Worm (Caenorhabditis elegans): ENCODE measurements around the gene F15G9.6.
A peak's percentile ranks its signal among the peaks of the same experiment; 100 is the strongest.

F15G9.6 gene

ce11 chrX:9674799-9675198, 34.8 kb upstream of the F15G9.6 start, which contains the start of gene C43C3.4:
Gene C43C3.4, minus strand, starts transcription at chrX:9674899.
- TF ChIP-seq fkh-10 (GFP tag; optimal IDR thresholded peaks at IDR 0.05) (no peak), fos-1 (tag; optimal IDR thresholded peaks at IDR 0.05) (no peak), skn-1 (tag; optimal IDR thresholded peaks at IDR 0.05) (no peak), lin-39 (tag; optimal IDR thresholded peaks at IDR 0.05) (no peak)

ce11 chrX:9676009-9676408, 33.6 kb upstream of the F15G9.6 start:
- TF ChIP-seq nhr-67 (tag; optimal IDR thresholded peaks at IDR 0.05): no peak
- TF ChIP-seq pha-4 (tag; optimal IDR thresholded peaks at IDR 0.05): peak; percentile 24
- TF ChIP-seq elt-2 (tag; optimal IDR thresholded peaks at IDR 0.05): peak; percentile 10

ce11 chrX:9676788-9677454, 32.6 kb upstream of the F15G9.6 start:
- peak; percentile 30 for TF ChIP-seq pqm-1 (tag; optimal IDR thresholded peaks at IDR 0.05)
- peak; percentile 44 for TF ChIP-seq pha-4 (tag; optimal IDR thresholded peaks at IDR 0.05)
- TF ChIP-seq nhr-28 (tag; optimal IDR thresholded peaks at IDR 0.05): no peak
- TF ChIP-seq elt-2 (tag; optimal IDR thresholded peaks at IDR 0.05): peak; percentile 72

- TF ChIP-seq sea-2 (GFP tag; optimal IDR thresholded peaks at IDR 0.05) (no peak), nhr-23 (tag; optimal IDR thresholded peaks at IDR 0.05) (no peak), zag-1 (tag; optimal IDR thresholded peaks at IDR 0.05) (no peak), mdl-1 (tag; optimal IDR thresholded peaks at IDR 0.05) (no peak), ceh-28 (tag; optimal IDR thresholded peaks at IDR 0.05) (no peak), fkh-10 (GFP tag; optimal IDR thresholded peaks at IDR 0.05) (no peak), pha-4 (tag; optimal IDR thresholded peaks at IDR 0.05) (no peak), ZK546.5 (tag; optimal IDR thresholded peaks at IDR 0.05) (no peak), ceh-82 (tag; optimal IDR thresholded peaks at IDR 0.05) (no peak), hmg-11 (tag; optimal IDR thresholded peaks at IDR 0.05) (no peak), snpc-4 (tag; optimal IDR thresholded peaks at IDR 0.05) (no peak), lin-15B (tag; optimal IDR thresholded peaks at IDR 0.05) (no peak), nhr-12 (tag; optimal IDR thresholded peaks at IDR 0.05) (no peak), egl-5 (tag; optimal IDR thresholded peaks at IDR 0.05) (no peak), unc-39 (tag; optimal IDR thresholded peaks at IDR 0.05) (no peak), ztf-4 (tag; optimal IDR thresholded peaks at IDR 0.05) (no peak), ama-1 (optimal IDR thresholded peaks at IDR 0.05) (no peak), nhr-67 (tag; optimal IDR thresholded peaks at IDR 0.05) (no peak), aly-2 (tag; optimal IDR thresholded peaks at IDR 0.05) (no peak)
Observed at ce11 chrX:9677927-9678326, 31.6 kb upstream of the F15G9.6 start.

- TF ChIP-seq pha-4 (tag; optimal IDR thresholded peaks at IDR 0.05) (peak; percentile 38), pqm-1 (tag; optimal IDR thresholded peaks at IDR 0.05) (peak; percentile 57), elt-2 (tag; optimal IDR thresholded peaks at IDR 0.05) (peak; percentile 82), unc-39 (tag; optimal IDR thresholded peaks at IDR 0.05) (no peak)
Observed at ce11 chrX:9679427-9679826, 30.1 kb upstream of the F15G9.6 start.

- no peak for TF ChIP-seq R02D3.7 (tag; optimal IDR thresholded peaks at IDR 0.05)
- TF ChIP-seq pha-4 (tag; optimal IDR thresholded peaks at IDR 0.05): peak; percentile 14
- TF ChIP-seq pqm-1 (tag; optimal IDR thresholded peaks at IDR 0.05): peak; percentile 63
- TF ChIP-seq hmg-11 (tag; optimal IDR thresholded peaks at IDR 0.05): no peak
- no peak for TF ChIP-seq zag-1 (tag; optimal IDR thresholded peaks at IDR 0.05)
- TF ChIP-seq aly-2 (tag; optimal IDR thresholded peaks at IDR 0.05): no peak
- peak; percentile 95 for TF ChIP-seq elt-2 (tag; optimal IDR thresholded peaks at IDR 0.05)
- no peak for TF ChIP-seq elt-3 (tag; optimal IDR thresholded peaks at IDR 0.05)
- TF ChIP-seq mdl-1 (tag; optimal IDR thresholded peaks at IDR 0.05): no peak
- no peak for TF ChIP-seq ztf-11 (tag; optimal IDR thresholded peaks at IDR 0.05)
Observed at ce11 chrX:9680119-9680682, 29.4 kb upstream of the F15G9.6 start, which contains the start of gene ifp-1. Gene ifp-1, minus strand, starts transcription at chrX:9680169.

- no peak for TF ChIP-seq daf-12 (tag; optimal IDR thresholded peaks at IDR 0.05)
- TF ChIP-seq nhr-25 (tag; optimal IDR thresholded peaks at IDR 0.05): no peak
- no peak for TF ChIP-seq egl-5 (tag; optimal IDR thresholded peaks at IDR 0.05)
- TF ChIP-seq ceh-16 (tag; optimal IDR thresholded peaks at IDR 0.05): no peak
- peak; percentile 71 for TF ChIP-seq elt-2 (tag; optimal IDR thresholded peaks at IDR 0.05)
- no peak for TF ChIP-seq nhr-12 (tag; optimal IDR thresholded peaks at IDR 0.05)
- no peak for TF ChIP-seq sea-2 (GFP tag; optimal IDR thresholded peaks at IDR 0.05)
- TF ChIP-seq pqm-1 (tag; optimal IDR thresholded peaks at IDR 0.05): peak; percentile 39
- no peak for TF ChIP-seq zag-1 (tag; optimal IDR thresholded peaks at IDR 0.05)
- TF ChIP-seq eor-1 (tag; optimal IDR thresholded peaks at IDR 0.05): no peak
- no peak for TF ChIP-seq pha-4 (tag; optimal IDR thresholded peaks at IDR 0.05)
- no peak for TF ChIP-seq nhr-43 (tag; optimal IDR thresholded peaks at IDR 0.05; ENCODE audit: poor library complexity, severe bottlenecking)
- TF ChIP-seq hmg-11 (tag; optimal IDR thresholded peaks at IDR 0.05): no peak
Observed at ce11 chrX:9687264-9687663, 22.3 kb upstream of the F15G9.6 start.
